Fruit fly (Drosophila melanogaster): ENCODE data around the gene rdx.
A peak's percentile ranks its signal among the peaks of the same experiment; 100 is the strongest.

rdx gene

dm6 chr3R:14055944-14056319 lies 24.1 kb upstream of the rdx start (continued):
- TF ChIP-seq Blimp-1 (GFP tag; optimal IDR thresholded peaks at IDR 0.05) (no peak), CG8290 (GFP tag; optimal IDR thresholded peaks at IDR 0.05) (no peak), CG8290 (tag; optimal IDR thresholded peaks at IDR 0.05) (peak in 1 of 2 experiments; percentile 56), HLH54F (GFP tag; optimal IDR thresholded peaks at IDR 0.05) (no peak), CG1603 (tag; optimal IDR thresholded peaks at IDR 0.05) (no peak), CG34422 (GFP tag; IDR thresholded peaks at IDR 0.05) (peak; percentile 6; the same call in 1 of the 3 replicates), HmgZ (tag; optimal IDR thresholded peaks at IDR 0.05) (no peak), insv (GFP tag; optimal IDR thresholded peaks at IDR 0.05) (no peak), Awh (GFP tag; IDR thresholded peaks at IDR 0.05) (peak; percentile 28; the same call in 1 of the 2 replicates), CG13287 (GFP tag; IDR thresholded peaks at IDR 0.05; ENCODE audit: partially characterized antibody) (peak; percentile 25; the same call in 1 of the 2 replicates), abd-A (tag; optimal IDR thresholded peaks at IDR 0.05) (peak; percentile 74), unc-4 (GFP tag; IDR thresholded peaks at IDR 0.05; ENCODE audit: partially characterized antibody) (0 out of 2 replicates have a peak, but pooled peaks have one; percentile 24), sd (tag; optimal IDR thresholded peaks at IDR 0.05) (peak; percentile 92), peb (GFP tag; IDR thresholded peaks at IDR 0.05) (no peak), Ets65A (GFP tag) (no peak), CG12155 (GFP tag; optimal IDR thresholded peaks at IDR 0.05) (no peak), croc (GFP tag; conservative IDR thresholded peaks at IDR 0.05) (no peak), Max (GFP tag; optimal IDR thresholded peaks at IDR 0.05) (no peak), ATbp (GFP tag; optimal IDR thresholded peaks at IDR 0.05) (no peak), Stat92E (GFP tag; optimal IDR thresholded peaks at IDR 0.05) (no peak), pan (optimal IDR thresholded peaks at IDR 0.05) (no peak), pan (GFP tag; optimal IDR thresholded peaks at IDR 0.05 in 1 of 2, IDR thresholded peaks at IDR 0.05 in 1 of 2) (no peak), Trl (optimal IDR thresholded peaks at IDR 0.05) (peak; percentile 53), Trl (GFP tag; optimal IDR thresholded peaks at IDR 0.05) (no peak), exex (tag; optimal IDR thresholded peaks at IDR 0.05) (peak; percentile 6), az2 (GFP tag; optimal IDR thresholded peaks at IDR 0.05) (no peak), BEAF-32 (GFP tag; optimal IDR thresholded peaks at IDR 0.05) (no peak), twi (tag; optimal IDR thresholded peaks at IDR 0.05) (no peak), CG10979 (tag; optimal IDR thresholded peaks at IDR 0.05) (no peak), cg (GFP tag; optimal IDR thresholded peaks at IDR 0.05) (peak; percentile 21), CG6272 (GFP tag; IDR thresholded peaks at IDR 0.05) (no peak), CG16779 (GFP tag; IDR thresholded peaks at IDR 0.05) (0 out of 2 replicates have a peak, but pooled peaks have one; percentile 11), E2f2 (GFP tag; IDR thresholded peaks at IDR 0.05) (0 out of 2 replicates have a peak, but pooled peaks have one; percentile 2), Adf1 (GFP tag; IDR thresholded peaks at IDR 0.05) (peak; percentile 52), cwo (GFP tag; optimal IDR thresholded peaks at IDR 0.05) (peak; percentile 83), CG7963 (GFP tag; IDR thresholded peaks at IDR 0.05; ENCODE audit: partially characterized antibody) (no peak), bcd (GFP tag; optimal IDR thresholded peaks at IDR 0.05) (no peak), pzg (GFP tag; optimal IDR thresholded peaks at IDR 0.05) (no peak), CG3281 (GFP tag; optimal IDR thresholded peaks at IDR 0.05) (no peak), z (GFP tag; IDR thresholded peaks at IDR 0.05) (peak; percentile 76; the same call in 2 of the 3 replicates), CG10959 (GFP tag; IDR thresholded peaks at IDR 0.05) (no peak), CG8924 (tag; optimal IDR thresholded peaks at IDR 0.05) (no peak), CG12236 (GFP tag; optimal IDR thresholded peaks at IDR 0.05) (no peak), CG34224 (GFP tag; IDR thresholded peaks at IDR 0.05; ENCODE audit: partially characterized antibody) (peak; percentile 11; the same call in 1 of the 3 replicates), mirr (GFP tag; optimal IDR thresholded peaks at IDR 0.05) (peak; percentile 55), CG32532 (GFP tag; IDR thresholded peaks at IDR 0.05) (no peak), Drgx (GFP tag; IDR thresholded peaks at IDR 0.05) (peak; percentile 33; the same call in 1 of the 2 replicates), vvl (GFP tag; IDR thresholded peaks at IDR 0.05) (peak; percentile 43; the same call in 1 of the 2 replicates), kay (GFP tag; optimal IDR thresholded peaks at IDR 0.05) (no peak), rib (GFP tag; IDR thresholded peaks at IDR 0.05) (0 out of 2 replicates have a peak, but pooled peaks have one; percentile 35), Hr51 (GFP tag; optimal IDR thresholded peaks at IDR 0.05) (no peak)

Measured in whole organism, embryonic.